Worm (Caenorhabditis elegans) whole organism, midembryonic: ENCODE results near the gene B0393.9.
"Not testable (repeated sequence)": the region's sequence is repeated elsewhere in the genome, so short reads cannot be mapped to it uniquely, and the experiment has no call there.

Source experiments
- T22C8.4 ChIP-seq: fragments of 200-800 bp; sonication (Bioruptor generic); IDR thresholded peaks from 2 replicates; pipeline ENCODE4 v1.3.6; 2022; ENCODE audit warnings: missing genetic modification characterization, missing compliant biosample characterization
- cog-1 ChIP-seq: sonication (generic microtip); optimal IDR thresholded peaks from 2 replicates; lab custom pipeline; 2016; ENCODE audit warnings: missing genetic modification characterization, missing compliant biosample characterization
- flt-1 ChIP-seq: fragments of 200-800 bp; sonication (Bioruptor generic); IDR thresholded peaks from 2 replicates; pipeline ENCODE4 v1.3.6; 2022; ENCODE audit warnings: missing genetic modification characterization, missing compliant biosample characterization
- klf-2 ChIP-seq: fragments of 200-800 bp; sonication (Bioruptor generic); conservative IDR thresholded peaks from 2 replicates; pipeline ENCODE4 v1.3.6; 2022; ENCODE audit warnings: missing genetic modification reagents, missing genetic modification characterization, missing compliant biosample characterization
- med-1 ChIP-seq: sonication (generic microtip); optimal IDR thresholded peaks from 2 replicates; lab custom pipeline; 2017; ENCODE audit warnings: missing genetic modification characterization, mild to moderate bottlenecking, missing compliant biosample characterization, antibody characterized with exemption, missing genetic modification reagents; ENCODE audit not compliant: insufficient read depth
- ref-1 ChIP-seq: fragments of 200-800 bp; sonication (Bioruptor generic); conservative IDR thresholded peaks from 2 replicates; pipeline ENCODE4 v1.3.6; 2022; ENCODE audit warnings: missing genetic modification reagents, missing genetic modification characterization, missing compliant biosample characterization
- tab-1 ChIP-seq: fragments of 200-800 bp; sonication (Bioruptor generic); IDR thresholded peaks from 2 replicates; pipeline ENCODE4 v1.3.6; 2022; ENCODE audit warnings: missing genetic modification characterization, missing compliant biosample characterization
- ztf-23 ChIP-seq: fragments of 200-800 bp; sonication (Bioruptor generic); IDR thresholded peaks from 2 replicates; pipeline ENCODE4 v1.3.6; 2022; ENCODE audit warnings: missing genetic modification reagents, missing genetic modification characterization, missing compliant biosample characterization
- ztf-29 ChIP-seq: fragments of 200-800 bp; sonication (Bioruptor generic); IDR thresholded peaks from 2 replicates; pipeline ENCODE4 v1.3.6; 2022; ENCODE audit warnings: missing genetic modification reagents, missing genetic modification characterization, missing compliant biosample characterization

ce11 chrIII:4781937-4782576 lies 2.1 kb upstream of the B0393.9 start, which contains the start of the genes gex-5 and C38D4.10:
- not testable (repeated sequence) for TF ChIP-seq med-1; ztf-29 (GFP tag; lab: Robert Waterston, UW); T22C8.4 (GFP tag; lab: Robert Waterston, UW); klf-2; tab-1; ref-1; flt-1; ztf-23 (GFP tag; lab: Robert Waterston, UW); cog-1 (tag; lab: Kevin White, UChicago)
